Worm (Caenorhabditis elegans) whole organism, young adult: ENCODE results near the gene C01G10.5.

ENCODE experiments used
- C06A6.2 ChIP-seq: fragments of 200-800 bp; sonication (Bioruptor generic); conservative IDR thresholded peaks from 2 replicates; pipeline ENCODE4 v1.3.6; 2022; ENCODE audit warnings: missing genetic modification characterization, missing compliant biosample characterization
- F33H1.4 ChIP-seq: fragments of 200-800 bp; sonication (Bioruptor generic); IDR thresholded peaks from 2 replicates; pipeline ENCODE4 v1.3.6; 2022; ENCODE audit warnings: missing genetic modification reagents, missing genetic modification characterization, missing compliant biosample characterization
- F37B4.10 ChIP-seq: fragments of 200-800 bp; sonication (Bioruptor generic); IDR thresholded peaks from 2 replicates; pipeline ENCODE4 v1.3.6; 2022; ENCODE audit warnings: missing genetic modification characterization, missing compliant biosample characterization
- F52B5.7 ChIP-seq: sonication (generic microtip); optimal IDR thresholded peaks from 2 replicates; lab custom pipeline; 2016; ENCODE audit warnings: mild to moderate bottlenecking, missing genetic modification characterization, missing compliant biosample characterization
- F57C9.4 ChIP-seq: sonication (generic microtip); optimal IDR thresholded peaks from 2 replicates; lab custom pipeline; 2017; ENCODE audit warnings: mild to moderate bottlenecking, missing genetic modification characterization, missing compliant biosample characterization
- K11D2.4 ChIP-seq: fragments of 200-800 bp; sonication (Bioruptor generic); IDR thresholded peaks from 2 replicates; pipeline ENCODE4 v1.3.6; 2022; ENCODE audit warnings: missing genetic modification reagents, missing genetic modification characterization, missing compliant biosample characterization
- T07F8.4 ChIP-seq: sonication (generic microtip); optimal IDR thresholded peaks from 2 replicates; lab custom pipeline; 2016; ENCODE audit warnings: mild to moderate bottlenecking, missing genetic modification characterization, moderate library complexity, missing compliant biosample characterization
- T26A5.8 ChIP-seq: sonication (generic microtip); optimal IDR thresholded peaks from 2 replicates; lab custom pipeline; 2016; ENCODE audit warnings: missing genetic modification characterization, missing compliant biosample characterization
- Y53G8AR.9 ChIP-seq: fragments of 200-800 bp; sonication (Bioruptor generic); conservative IDR thresholded peaks from 2 replicates; pipeline ENCODE4 v1.3.6; 2022; ENCODE audit warnings: missing genetic modification reagents, missing genetic modification characterization, missing compliant biosample characterization
- Y67H2A.10 ChIP-seq: fragments of 200-800 bp; sonication (Bioruptor generic); conservative IDR thresholded peaks from 2 replicates; pipeline ENCODE4 v1.3.6; 2022; ENCODE audit warnings: missing genetic modification reagents, missing genetic modification characterization, missing compliant biosample characterization
- Y95B8A.8 ChIP-seq: fragments of 200-800 bp; sonication (Bioruptor generic); IDR thresholded peaks from 2 replicates; pipeline ENCODE4 v1.3.6; 2022; ENCODE audit warnings: missing genetic modification reagents, missing genetic modification characterization, missing compliant biosample characterization
- akir-1 ChIP-seq: fragments of 200-800 bp; sonication (Bioruptor generic); optimal IDR thresholded peaks from 2 replicates; lab custom pipeline; 2018; ENCODE audit warnings: mild to moderate bottlenecking, missing genetic modification characterization, moderate library complexity, missing compliant biosample characterization
- athp-1 ChIP-seq: sonication (generic microtip); optimal IDR thresholded peaks from 2 replicates; lab custom pipeline; 2017; ENCODE audit warnings: mild to moderate bottlenecking, missing genetic modification characterization, missing compliant biosample characterization
- attf-5 ChIP-seq: fragments of 200-800 bp; sonication (Bioruptor generic); optimal IDR thresholded peaks from 2 replicates; lab custom pipeline; 2018; ENCODE audit warnings: mild to moderate bottlenecking, missing genetic modification characterization, missing compliant biosample characterization
- bed-1 ChIP-seq: fragments of 200-800 bp; sonication (Bioruptor generic); IDR thresholded peaks from 2 replicates; pipeline ENCODE4 v1.3.6; 2022; ENCODE audit warnings: missing genetic modification reagents, missing genetic modification characterization, missing compliant biosample characterization
- bed-2 ChIP-seq: fragments of 200-800 bp; sonication (Bioruptor generic); IDR thresholded peaks from 2 replicates; pipeline ENCODE4 v1.3.6; 2022; ENCODE audit warnings: missing genetic modification reagents, missing genetic modification characterization, missing compliant biosample characterization
- ccch-3 ChIP-seq: fragments of 200-800 bp; sonication (Bioruptor generic); optimal IDR thresholded peaks from 2 replicates; lab custom pipeline; 2018; ENCODE audit warnings: mild to moderate bottlenecking, missing genetic modification characterization, missing compliant biosample characterization
- cebp-2 ChIP-seq: fragments of 200-800 bp; sonication (Bioruptor generic); IDR thresholded peaks from 2 replicates; pipeline ENCODE4 v1.3.6; 2022; ENCODE audit warnings: missing genetic modification characterization, missing compliant biosample characterization
- ceh-27 ChIP-seq: fragments of 200-800 bp; sonication (Bioruptor generic); optimal IDR thresholded peaks from 2 replicates; lab custom pipeline; 2018; ENCODE audit warnings: mild to moderate bottlenecking, missing genetic modification characterization, moderate library complexity, missing compliant biosample characterization
- dpff-1 ChIP-seq: sonication (generic microtip); optimal IDR thresholded peaks from 2 replicates; lab custom pipeline; 2017; ENCODE audit warnings: mild to moderate bottlenecking, missing genetic modification characterization, missing compliant biosample characterization
- egl-18 ChIP-seq: fragments of 200-800 bp; sonication (Bioruptor generic); IDR thresholded peaks from 2 replicates; pipeline ENCODE4 v1.3.6; 2022; ENCODE audit warnings: missing genetic modification reagents, missing genetic modification characterization, missing compliant biosample characterization
- gei-17 ChIP-seq: fragments of 200-800 bp; sonication (Bioruptor generic); optimal IDR thresholded peaks from 2 replicates; lab custom pipeline; 2018; ENCODE audit warnings: mild to moderate bottlenecking, missing genetic modification characterization, missing compliant biosample characterization
- him-1 ChIP-seq: sonication (generic microtip); optimal IDR thresholded peaks from 2 replicates; lab custom pipeline; 2016; ENCODE audit warnings: missing genotype, missing genetic modification reagents, missing genetic modification characterization, missing compliant biosample characterization
- hlh-12 ChIP-seq: sonication (generic microtip); optimal IDR thresholded peaks from 2 replicates; lab custom pipeline; 2016; ENCODE audit warnings: missing genetic modification characterization, missing compliant biosample characterization
- hlh-26 ChIP-seq: fragments of 200-800 bp; sonication (Bioruptor generic); conservative IDR thresholded peaks from 2 replicates; pipeline ENCODE4 v1.3.6; 2022; ENCODE audit warnings: missing genetic modification reagents, missing genetic modification characterization, missing compliant biosample characterization
- hsf-1 ChIP-seq: fragments of 200-800 bp; sonication (Bioruptor generic); IDR thresholded peaks from 2 replicates; pipeline ENCODE4 v1.3.6; 2022; ENCODE audit warnings: missing genetic modification reagents, missing genetic modification characterization, missing compliant biosample characterization
- let-526 ChIP-seq: fragments of 200-800 bp; sonication (Bioruptor generic); IDR thresholded peaks from 2 replicates; pipeline ENCODE4 v1.3.6; 2022; ENCODE audit warnings: missing genetic modification reagents, missing genetic modification characterization, missing compliant biosample characterization
- lin-54 ChIP-seq: fragments of 200-800 bp; sonication (Bioruptor generic); optimal IDR thresholded peaks from 2 replicates; lab custom pipeline; 2018; ENCODE audit warnings: mild to moderate bottlenecking, missing genetic modification characterization, missing compliant biosample characterization
- lir-1 ChIP-seq: fragments of 200-800 bp; sonication (Bioruptor generic); conservative IDR thresholded peaks from 2 replicates; pipeline ENCODE4 v1.3.6; 2022; ENCODE audit warnings: missing genetic modification reagents, missing genetic modification characterization, missing compliant biosample characterization
- lsy-27 ChIP-seq: sonication (generic microtip); optimal IDR thresholded peaks from 2 replicates; lab custom pipeline; 2017; ENCODE audit warnings: missing genetic modification characterization, mild to moderate bottlenecking, missing compliant biosample characterization, antibody characterized with exemption, missing genotype, borderline replicate concordance; ENCODE audit not compliant: insufficient read depth
- madf-10 ChIP-seq: sonication (generic microtip); optimal IDR thresholded peaks from 2 replicates; lab custom pipeline; 2016; ENCODE audit warnings: mild to moderate bottlenecking, missing genetic modification characterization, missing compliant biosample characterization
- madf-6 ChIP-seq: fragments of 200-800 bp; sonication (Bioruptor generic); IDR thresholded peaks from 2 replicates; pipeline ENCODE4 v1.3.6; 2022; ENCODE audit warnings: missing genetic modification reagents, missing genetic modification characterization, missing compliant biosample characterization
- mel-28 ChIP-seq: sonication (generic microtip); optimal IDR thresholded peaks from 2 replicates; lab custom pipeline; 2016; ENCODE audit warnings: borderline replicate concordance, mild to moderate bottlenecking, missing genetic modification characterization, missing compliant biosample characterization
- nfya-1 ChIP-seq: sonication (generic microtip); optimal IDR thresholded peaks from 2 replicates; lab custom pipeline; 2017; ENCODE audit warnings: antibody characterized with exemption, missing compliant biosample characterization, missing genetic modification characterization, borderline replicate concordance; ENCODE audit not compliant: insufficient read depth
- nhr-120 ChIP-seq: fragments of 200-800 bp; sonication (Bioruptor generic); IDR thresholded peaks from 2 replicates; pipeline ENCODE4 v1.3.6; 2022; ENCODE audit warnings: missing genetic modification characterization, missing compliant biosample characterization
- nhr-90 ChIP-seq: sonication (generic microtip); optimal IDR thresholded peaks from 2 replicates; lab custom pipeline; 2016; ENCODE audit warnings: missing genotype, mild to moderate bottlenecking, missing genetic modification characterization, missing compliant biosample characterization
- pbrm-1 ChIP-seq: fragments of 200-800 bp; sonication (Bioruptor generic); IDR thresholded peaks from 2 replicates; pipeline ENCODE4 v1.3.6; 2022; ENCODE audit warnings: missing genetic modification reagents, missing genetic modification characterization, missing compliant biosample characterization
- rcor-1 ChIP-seq: fragments of 200-800 bp; sonication (Bioruptor generic); IDR thresholded peaks from 2 replicates; pipeline ENCODE4 v1.3.6; 2022; ENCODE audit warnings: missing genetic modification reagents, missing genetic modification characterization, missing compliant biosample characterization
- repo-1 ChIP-seq: sonication (generic microtip); optimal IDR thresholded peaks from 2 replicates; lab custom pipeline; 2017; ENCODE audit warnings: mild to moderate bottlenecking, missing genetic modification characterization, missing compliant biosample characterization
- rpc-1 ChIP-seq, 2 experiments: fragments of 150-350 bp in 1 of 2; sonication (generic microtip) in 1 of 2; optimal IDR thresholded peaks; 2 replicates each; lab custom pipeline; 2014 to 2018; ENCODE audit warnings: missing biosample characterization in 1 of 2, missing genetic modification characterization in 1 of 2, missing genetic modification reagents in 1 of 2, missing genotype in 1 of 2
- snpc-4 ChIP-seq, 5 experiments: fragments of 150-350 bp in 1 of 5; sonication (generic microtip) in 4 of 5; optimal IDR thresholded peaks; 2 replicates each; lab custom pipeline; 2014 to 2018; ENCODE audit warnings: missing genetic modification characterization in 5 of 5, missing biosample characterization in 3 of 5, antibody characterized with exemption in 2 of 5, mild to moderate bottlenecking in 2 of 5, missing compliant biosample characterization in 2 of 5, missing genotype in 2 of 5, moderate library complexity in 2 of 5, missing genetic modification reagents in 1 of 5
- somi-1 ChIP-seq: fragments of 200-800 bp; sonication (Bioruptor generic); optimal IDR thresholded peaks from 2 replicates; lab custom pipeline; 2018; ENCODE audit warnings: mild to moderate bottlenecking, missing genetic modification characterization, missing compliant biosample characterization
- tbp1 ChIP-seq: fragments of 200-800 bp; sonication (Bioruptor generic); optimal IDR thresholded peaks from 2 replicates; lab custom pipeline; 2018; ENCODE audit warnings: mild to moderate bottlenecking, missing genetic modification characterization, missing compliant biosample characterization
- tlf-1 ChIP-seq: fragments of 200-800 bp; sonication (Bioruptor generic); optimal IDR thresholded peaks from 2 replicates; lab custom pipeline; 2018; ENCODE audit warnings: mild to moderate bottlenecking, missing genetic modification characterization, missing compliant biosample characterization
- zfh-2 ChIP-seq: fragments of 200-800 bp; sonication (Bioruptor generic); conservative IDR thresholded peaks from 2 replicates; pipeline ENCODE4 v1.3.6; 2022; ENCODE audit warnings: missing genetic modification reagents, missing genetic modification characterization, missing compliant biosample characterization
- ztf-22 ChIP-seq: fragments of 200-800 bp; sonication (Bioruptor generic); optimal IDR thresholded peaks from 2 replicates; lab custom pipeline; 2018; ENCODE audit warnings: mild to moderate bottlenecking, missing genetic modification characterization, moderate library complexity, missing compliant biosample characterization
- ztf-25 ChIP-seq: fragments of 200-800 bp; sonication (Bioruptor generic); IDR thresholded peaks from 2 replicates; pipeline ENCODE4 v1.3.6; 2022; ENCODE audit warnings: missing genetic modification reagents, missing genetic modification characterization, missing compliant biosample characterization

C01G10.5 gene

ce11 chrV:15085335-15085800 is 4.0 kb downstream of the C01G10.5 start, which contains the start of the genes ahsa-1 and C01G10.7 (continued):
- TF ChIP-seq let-526 (GFP tag; lab: Robert Waterston, UW) (peak; percentile 90), ccch-3 (peak; percentile 30), gei-17 (no peak), F33H1.4 (GFP tag; lab: Robert Waterston, UW) (peak; percentile 70), C06A6.2 (no peak), pbrm-1 (peak; percentile 87; the same call in 1 of the 2 replicates), rpc-1 (optimal IDR thresholded peaks at IDR 0.05; lab: Kevin White, UChicago) (peak; percentile 31), rpc-1 (tag; optimal IDR thresholded peaks at IDR 0.05; lab: Kevin White, UChicago) (no peak), ztf-22 (GFP tag; lab: Kevin White, UChicago) (peak; percentile 49), Y53G8AR.9 (GFP tag; lab: Robert Waterston, UW) (peak; percentile 76; the same call in 1 of the 2 replicates), snpc-4 (GFP tag; optimal IDR thresholded peaks at IDR 0.05; lab: Kevin White, UChicago) (no peak), snpc-4 (tag; optimal IDR thresholded peaks at IDR 0.05; lab: Kevin White, UChicago) (peak in 3 of 4 experiments; percentile 69 to 85 (median 74)), hlh-12 (tag; lab: Kevin White, UChicago) (no peak), somi-1 (GFP tag; lab: Kevin White, UChicago) (no peak), hsf-1 (GFP tag; lab: Robert Waterston, UW) (peak; percentile 97), attf-5 (GFP tag; lab: Kevin White, UChicago) (peak; percentile 93), T26A5.8 (no peak), nhr-90 (tag; lab: Kevin White, UChicago) (no peak), ceh-27 (GFP tag; lab: Kevin White, UChicago) (peak; percentile 92), F37B4.10 (GFP tag; lab: Robert Waterston, UW) (no peak), K11D2.4 (GFP tag; lab: Robert Waterston, UW) (0 out of 2 replicates have a peak, but pooled peaks have one; percentile 55), hlh-26 (GFP tag; lab: Robert Waterston, UW) (no peak), Y95B8A.8 (GFP tag; lab: Robert Waterston, UW) (peak; percentile 81; the same call in 1 of the 2 replicates), T07F8.4 (peak; percentile 24), zfh-2 (GFP tag; lab: Robert Waterston, UW) (no peak), F52B5.7 (tag; lab: Kevin White, UChicago) (no peak), bed-1 (GFP tag; lab: Robert Waterston, UW) (no peak), nhr-120 (GFP tag; lab: Robert Waterston, UW) (no peak), cebp-2 (GFP tag; lab: Robert Waterston, UW) (no peak), nfya-1 (tag; lab: Kevin White, UChicago) (no peak), him-1 (tag; lab: Kevin White, UChicago) (peak; percentile 26), bed-2 (GFP tag; lab: Robert Waterston, UW) (peak; percentile 94), akir-1 (GFP tag; lab: Kevin White, UChicago) (peak; percentile 31), madf-10 (tag; lab: Kevin White, UChicago) (peak; percentile 87), F57C9.4 (no peak), lir-1 (peak; percentile 82), mel-28 (tag; lab: Kevin White, UChicago) (peak; percentile 57), lin-54 (GFP tag; lab: Kevin White, UChicago) (peak; percentile 82), athp-1 (tag; lab: Kevin White, UChicago) (peak; percentile 86), repo-1 (no peak), egl-18 (no peak), ztf-25 (GFP tag; lab: Robert Waterston, UW) (peak; percentile 71; the same call in 1 of the 2 replicates), tlf-1 (GFP tag; lab: Kevin White, UChicago) (peak; percentile 86), rcor-1 (GFP tag; lab: Robert Waterston, UW) (peak; percentile 84), lsy-27 (tag; lab: Kevin White, UChicago) (no peak), madf-6 (peak; percentile 79), dpff-1 (tag; lab: Kevin White, UChicago) (no peak), tbp1 (GFP tag; lab: Kevin White, UChicago) (no peak), Y67H2A.10 (peak; percentile 74)
